Worm (Caenorhabditis elegans) whole organism, L1 larva: ENCODE measurements around the gene Y43F8C.9.

Source experiments
- F16B12.6 ChIP-seq: fragments of 150-350 bp; optimal IDR thresholded peaks from 2 replicates; lab custom pipeline; 2014; ENCODE audit warnings: missing biosample characterization, missing genetic modification characterization
- aha-1 ChIP-seq: fragments of 150-350 bp; optimal IDR thresholded peaks from 2 replicates; lab custom pipeline; 2014; ENCODE audit warnings: missing biosample characterization, missing genetic modification characterization
- blmp-1 ChIP-seq: fragments of 150-350 bp; optimal IDR thresholded peaks from 2 replicates; lab custom pipeline; 2014; ENCODE audit warnings: missing biosample characterization, missing genetic modification characterization
- dsc-1 ChIP-seq: sonication (generic microtip); optimal IDR thresholded peaks from 2 replicates; lab custom pipeline; 2016; ENCODE audit warnings: mild to moderate bottlenecking, missing genetic modification characterization, missing compliant biosample characterization
- efl-1 ChIP-seq, 4 experiments: fragments of 150-350 bp; optimal IDR thresholded peaks in 3 of 4; peaks in 1 of 4; 1 replicate in 1 of 4; 2 replicates in 3 of 4; lab custom pipeline; 2014; ENCODE audit warnings: missing biosample characterization in 2 of 4, missing genetic modification characterization in 2 of 4, missing genetic modification reagents in 2 of 4
- efl-3 ChIP-seq: fragments of 200-800 bp; sonication (Bioruptor generic); optimal IDR thresholded peaks from 2 replicates; lab custom pipeline; 2018; ENCODE audit warnings: mild to moderate bottlenecking, missing genetic modification characterization, missing compliant biosample characterization
- elt-2 ChIP-seq: sonication (generic microtip); optimal IDR thresholded peaks from 2 replicates; lab custom pipeline; 2016; ENCODE audit warnings: missing genetic modification characterization, mild to moderate bottlenecking, inconsistent platforms, missing compliant biosample characterization, missing genetic modification reagents
- elt-3 ChIP-seq, 6 experiments: fragments of 150-350 bp in 1 of 6; sonication (generic microtip); optimal IDR thresholded peaks; 2 replicates each; lab custom pipeline; 2017 to 2018; ENCODE audit warnings: missing biosample characterization in 6 of 6, missing genetic modification characterization in 6 of 6, inconsistent platforms in 1 of 6
- ets-5 ChIP-seq: fragments of 200-800 bp; sonication (Bioruptor generic); IDR thresholded peaks from 2 replicates; pipeline ENCODE4 v1.3.6; 2022; ENCODE audit warnings: missing genetic modification characterization, missing compliant biosample characterization
- fkh-10 ChIP-seq: sonication (generic microtip); optimal IDR thresholded peaks from 2 replicates; lab custom pipeline; 2017; ENCODE audit warnings: missing biosample characterization, missing genetic modification reagents, missing genetic modification characterization
- fkh-8 ChIP-seq: sonication (generic microtip); optimal IDR thresholded peaks from 2 replicates; lab custom pipeline; 2016; ENCODE audit warnings: mild to moderate bottlenecking, missing genetic modification characterization, missing compliant biosample characterization
- hlh-17 ChIP-seq: fragments of 200-800 bp; sonication (Bioruptor generic); optimal IDR thresholded peaks from 2 replicates; lab custom pipeline; 2018; ENCODE audit warnings: missing genetic modification characterization, mild to moderate bottlenecking, missing compliant biosample characterization, moderate library complexity, borderline replicate concordance
- hlh-4 ChIP-seq: sonication (generic microtip); optimal IDR thresholded peaks from 2 replicates; lab custom pipeline; 2016; ENCODE audit warnings: mild to moderate bottlenecking, missing genetic modification characterization, missing compliant biosample characterization
- hpl-2 ChIP-seq: fragments of 150-350 bp; optimal IDR thresholded peaks from 2 replicates; lab custom pipeline; 2014; ENCODE audit warnings: missing biosample characterization, missing genetic modification reagents, missing genetic modification characterization
- lin-14 ChIP-seq: fragments of 200-800 bp; sonication (Bioruptor generic); optimal IDR thresholded peaks from 2 replicates; lab custom pipeline; 2018; ENCODE audit warnings: mild to moderate bottlenecking, missing genetic modification characterization, moderate library complexity, missing compliant biosample characterization
- lin-15B ChIP-seq: fragments of 150-350 bp; sonication (generic microtip); optimal IDR thresholded peaks from 3 replicates; lab custom pipeline; 2014; ENCODE audit warnings: missing biosample characterization, missing genetic modification characterization
- lin-35 ChIP-seq, 2 experiments: fragments of 150-350 bp; optimal IDR thresholded peaks; 2 replicates each; lab custom pipeline; 2014; ENCODE audit warnings: missing biosample characterization in 2 of 2, missing genetic modification characterization in 2 of 2, missing genetic modification reagents in 2 of 2
- lsy-2 ChIP-seq, 2 experiments: fragments of 150-350 bp; optimal IDR thresholded peaks; 2 replicates each; lab custom pipeline; 2014; ENCODE audit warnings: missing biosample characterization in 2 of 2, missing genetic modification characterization in 2 of 2
- mab-9 ChIP-seq: fragments of 200-800 bp; sonication (Bioruptor generic); IDR thresholded peaks from 2 replicates; pipeline ENCODE4 v1.3.6; 2022; ENCODE audit warnings: missing genetic modification reagents, missing genetic modification characterization, missing compliant biosample characterization
- nhr-11 ChIP-seq: fragments of 150-350 bp; optimal IDR thresholded peaks from 2 replicates; lab custom pipeline; 2014; ENCODE audit warnings: missing biosample characterization, missing genetic modification characterization
- nhr-19 ChIP-seq: fragments of 200-800 bp; sonication (Bioruptor generic); conservative IDR thresholded peaks from 2 replicates; pipeline ENCODE4 v1.3.6; 2022; ENCODE audit warnings: missing genetic modification characterization, missing compliant biosample characterization
- nhr-20 ChIP-seq: sonication (generic microtip); optimal IDR thresholded peaks from 2 replicates; lab custom pipeline; 2016; ENCODE audit warnings: mild to moderate bottlenecking, missing genetic modification characterization, missing compliant biosample characterization
- nhr-71 ChIP-seq: sonication (generic microtip); optimal IDR thresholded peaks from 2 replicates; lab custom pipeline; 2016; ENCODE audit warnings: mild to moderate bottlenecking, missing genetic modification characterization, moderate library complexity, missing compliant biosample characterization
- nhr-76 ChIP-seq: sonication (generic microtip); optimal IDR thresholded peaks from 2 replicates; lab custom pipeline; 2017; ENCODE audit warnings: missing biosample characterization, missing genetic modification characterization
- nhr-85 ChIP-seq: sonication (generic microtip); peaks from one replicate; lab custom pipeline; 2016; ENCODE audit warnings: missing genetic modification characterization, inconsistent platforms, missing compliant biosample characterization
- nhr-90 ChIP-seq: sonication (generic microtip); optimal IDR thresholded peaks from 2 replicates; lab custom pipeline; 2016; ENCODE audit warnings: mild to moderate bottlenecking, missing genetic modification characterization, missing compliant biosample characterization; ENCODE audit not compliant: poor library complexity
- pag-3 ChIP-seq: sonication (generic microtip); optimal IDR thresholded peaks from 2 replicates; lab custom pipeline; 2017; ENCODE audit warnings: missing genetic modification characterization, mild to moderate bottlenecking, missing compliant biosample characterization, antibody characterized with exemption, borderline replicate concordance; ENCODE audit not compliant: insufficient read depth
- rnt-1 ChIP-seq: sonication (generic microtip); optimal IDR thresholded peaks from 2 replicates; lab custom pipeline; 2016; ENCODE audit warnings: mild to moderate bottlenecking, missing genetic modification characterization, moderate library complexity, missing compliant biosample characterization
- snpc-4 ChIP-seq: fragments of 150-350 bp; optimal IDR thresholded peaks from 2 replicates; lab custom pipeline; 2014; ENCODE audit warnings: missing biosample characterization, missing genetic modification characterization
- sox-4 ChIP-seq: sonication (generic microtip); optimal IDR thresholded peaks from 2 replicates; lab custom pipeline; 2016; ENCODE audit warnings: missing genetic modification characterization, missing compliant biosample characterization
- tbx-2 ChIP-seq: sonication (generic microtip); optimal IDR thresholded peaks from 2 replicates; lab custom pipeline; 2016; ENCODE audit warnings: missing genetic modification characterization, missing compliant biosample characterization
- tlp-1 ChIP-seq: fragments of 150-350 bp; optimal IDR thresholded peaks from 2 replicates; lab custom pipeline; 2014; ENCODE audit warnings: missing biosample characterization, missing genetic modification characterization
- unc-130 ChIP-seq: fragments of 150-350 bp; optimal IDR thresholded peaks from 2 replicates; lab custom pipeline; 2017; ENCODE audit warnings: missing biosample characterization, missing genetic modification characterization, inconsistent platforms
- unc-30 ChIP-seq: sonication (generic microtip); optimal IDR thresholded peaks from 2 replicates; lab custom pipeline; 2017; ENCODE audit warnings: missing biosample characterization, missing genetic modification characterization
- zag-1 ChIP-seq: fragments of 150-350 bp; optimal IDR thresholded peaks from 2 replicates; lab custom pipeline; 2014; ENCODE audit warnings: missing biosample characterization, missing genetic modification characterization
- zip-4 ChIP-seq: fragments of 200-800 bp; sonication (Bioruptor generic); optimal IDR thresholded peaks from 2 replicates; lab custom pipeline; 2018; ENCODE audit warnings: mild to moderate bottlenecking, missing genetic modification characterization, moderate library complexity, missing compliant biosample characterization
- ztf-4 ChIP-seq: fragments of 150-350 bp; optimal IDR thresholded peaks from 2 replicates; lab custom pipeline; 2014; ENCODE audit warnings: missing biosample characterization, missing genetic modification characterization

The Y43F8C.9 gene

DNA sequence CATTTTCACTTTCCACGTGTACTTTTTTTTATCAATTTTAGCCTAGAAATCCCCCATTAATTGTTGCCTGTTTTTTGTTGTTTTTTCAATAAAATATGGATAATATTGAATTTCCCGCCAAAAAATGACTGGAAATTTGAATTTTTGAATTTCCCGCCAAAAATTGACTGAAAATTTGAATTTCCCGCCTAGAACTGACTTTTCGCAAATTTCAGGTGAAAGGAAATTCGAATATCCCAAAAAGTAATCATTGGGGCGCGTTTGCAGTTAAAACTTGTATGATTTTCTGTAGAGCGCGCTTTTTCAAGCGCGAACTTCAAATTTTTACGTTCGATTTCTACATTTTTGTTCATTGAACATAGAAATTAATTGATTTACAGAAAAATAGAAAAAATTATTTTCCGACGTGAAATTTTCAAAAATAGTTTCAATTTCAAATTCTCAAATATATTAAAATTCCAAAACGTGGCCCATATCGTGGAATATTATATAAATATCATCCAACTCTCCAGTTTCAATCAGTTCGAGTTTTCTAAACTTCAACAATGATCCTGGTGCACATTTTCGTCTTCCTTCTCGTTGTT, at the start of gene Y43F8C.9:
Gene Y43F8C.9, plus strand, starts transcription at position 534 of the 584 bp plus-strand sequence.
- no peak for TF ChIP-seq efl-1 (optimal IDR thresholded peaks at IDR 0.05; lab: Kevin White, UChicago)
- peak in 1 of 2 experiments; percentile 25 for TF ChIP-seq efl-1 (GFP tag; optimal IDR thresholded peaks at IDR 0.05 in 1 of 2; lab: Kevin White, UChicago)
- TF ChIP-seq nhr-20 (tag; lab: Kevin White, UChicago): no peak
- no peak for TF ChIP-seq zip-4 (GFP tag; lab: Kevin White, UChicago)
- no peak for TF ChIP-seq zag-1 (tag; lab: Kevin White, UChicago)

DNA sequence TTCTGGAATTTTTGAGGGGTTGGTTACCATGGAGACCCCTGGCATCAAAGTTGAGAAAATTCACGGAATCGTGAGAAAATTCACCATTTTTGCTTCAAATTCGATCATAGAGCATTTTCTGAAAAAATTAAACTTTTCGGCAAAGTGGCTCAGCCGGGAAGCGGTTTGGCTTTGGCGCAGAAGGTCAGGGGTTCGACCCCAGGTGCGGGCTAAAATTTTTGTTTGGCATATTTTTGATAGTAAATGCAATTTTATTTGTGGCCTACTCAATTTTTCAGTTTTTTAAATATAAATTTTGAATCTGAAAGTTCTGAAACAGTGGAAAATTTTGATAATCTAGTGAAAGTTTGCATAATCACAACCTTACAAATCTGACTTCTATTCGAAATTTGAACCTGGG, 46.8 kb upstream of the Y43F8C.9 start:
- TF ChIP-seq tbx-2 (tag; lab: Kevin White, UChicago): no peak
- no peak for TF ChIP-seq unc-30 (tag; lab: Kevin White, UChicago)
- no peak for TF ChIP-seq lin-15B (tag; lab: Kevin White, UChicago)
- TF ChIP-seq nhr-90 (tag; lab: Kevin White, UChicago): no peak
- no peak for TF ChIP-seq rnt-1
- TF ChIP-seq fkh-10 (GFP tag; lab: Kevin White, UChicago): no peak

DNA sequence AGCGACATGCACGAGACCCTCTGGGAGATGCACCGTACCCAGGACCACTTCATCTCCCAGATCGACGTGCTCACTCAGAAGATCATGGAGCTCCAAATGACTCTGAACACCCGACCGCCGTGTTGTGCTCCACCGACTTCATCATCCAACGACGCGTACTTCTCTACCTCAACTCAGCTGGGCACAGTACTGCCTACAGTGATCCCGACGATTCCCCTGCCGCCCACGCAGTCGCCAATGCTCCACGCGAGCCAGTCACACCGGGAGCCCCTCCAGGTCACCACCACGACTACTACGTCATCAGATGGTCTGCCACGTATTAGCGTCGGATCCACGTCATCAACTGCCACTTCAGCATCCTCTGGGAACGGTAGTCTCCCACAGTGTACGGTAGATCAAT, 40.5 kb upstream of the Y43F8C.9 start:
- TF ChIP-seq snpc-4 (tag; lab: Kevin White, UChicago) (no peak), nhr-85 (tag; lab: Kevin White, UChicago) (no peak), fkh-10 (GFP tag; lab: Kevin White, UChicago) (no peak), hlh-4 (tag; lab: Kevin White, UChicago) (no peak)
- TF ChIP-seq, all 84 proteins: peak for 0

DNA sequence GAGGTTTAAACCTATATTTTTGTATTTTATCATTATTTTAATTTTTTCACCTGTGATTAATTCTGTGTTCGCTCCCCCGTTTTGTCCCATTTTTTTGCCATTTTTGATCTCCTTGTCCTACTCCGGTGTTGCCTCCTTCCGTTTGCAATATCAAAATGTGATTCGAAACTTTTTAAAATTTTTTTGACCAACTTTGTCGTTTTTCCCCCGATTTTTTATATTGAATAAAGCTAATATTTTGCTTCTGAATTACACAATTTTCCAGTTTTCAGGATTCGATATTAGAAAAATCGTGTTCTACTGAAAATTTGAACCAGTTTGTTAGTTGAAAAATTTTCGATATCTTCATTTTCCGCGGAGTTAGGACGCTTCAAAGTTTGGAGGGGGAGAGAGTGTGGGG, 40.0 kb upstream of the Y43F8C.9 start, which contains the start of gene nlp-25:
Gene nlp-25, plus strand, starts transcription at position 301 of the 400 bp plus-strand sequence.
- TF ChIP-seq mab-9 (GFP tag; lab: Robert Waterston, UW): no peak
- no peak for TF ChIP-seq lsy-2 (tag; optimal IDR thresholded peaks at IDR 0.05; lab: Kevin White, UChicago)
- TF ChIP-seq ets-5 (GFP tag; lab: Robert Waterston, UW): no peak
- TF ChIP-seq pag-3 (tag; lab: Kevin White, UChicago): no peak
- TF ChIP-seq blmp-1 (tag; lab: Kevin White, UChicago): no peak
- no peak for TF ChIP-seq dsc-1 (tag; lab: Kevin White, UChicago)
- TF ChIP-seq fkh-8 (tag; lab: Kevin White, UChicago): no peak
- TF ChIP-seq efl-3: no peak
- TF ChIP-seq ztf-4 (tag; lab: Kevin White, UChicago): no peak
- no peak for TF ChIP-seq lin-35 (GFP tag; optimal IDR thresholded peaks at IDR 0.05; lab: Kevin White, UChicago)
- no peak for TF ChIP-seq sox-4 (tag; lab: Kevin White, UChicago)
- TF ChIP-seq snpc-4 (tag; lab: Kevin White, UChicago): no peak
- TF ChIP-seq unc-130 (tag; lab: Kevin White, UChicago): no peak
- TF ChIP-seq zag-1 (tag; lab: Kevin White, UChicago): no peak
- no peak for TF ChIP-seq nhr-71
- no peak for TF ChIP-seq hpl-2 (GFP tag; lab: Kevin White, UChicago)

DNA sequence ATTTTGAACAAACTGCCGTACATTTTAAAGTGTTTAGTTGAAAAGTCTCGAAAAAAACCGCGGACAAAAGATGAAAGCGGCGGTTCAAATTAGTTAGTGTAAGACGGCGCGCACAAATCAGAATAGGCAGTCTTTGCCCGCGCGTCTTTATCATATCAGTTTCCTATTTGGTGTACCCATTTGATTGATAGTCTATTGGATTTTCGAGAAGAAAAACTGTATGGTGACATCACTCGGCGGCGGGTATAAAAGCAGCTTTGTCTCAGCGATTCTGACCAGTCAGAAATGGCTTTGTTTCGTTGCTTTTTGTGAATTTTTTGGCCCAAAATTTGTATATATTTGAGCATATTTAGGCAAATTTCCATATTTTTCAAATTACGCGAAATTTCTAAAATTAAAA, 37.2 kb upstream of the Y43F8C.9 start:
- TF ChIP-seq nhr-20 (tag; lab: Kevin White, UChicago): peak; percentile 19
- TF ChIP-seq hlh-17 (GFP tag; lab: Kevin White, UChicago): no peak
- no peak for TF ChIP-seq nhr-11 (tag; lab: Kevin White, UChicago)
- no peak for TF ChIP-seq nhr-76 (tag; lab: Kevin White, UChicago)
- no peak for TF ChIP-seq tlp-1
- TF ChIP-seq blmp-1 (tag; lab: Kevin White, UChicago): peak; percentile 48
- peak; percentile 14 for TF ChIP-seq lin-14 (GFP tag; lab: Kevin White, UChicago)
- peak in 4 of 6 experiments; percentile 3 to 74 (median 26) for TF ChIP-seq elt-3 (tag; optimal IDR thresholded peaks at IDR 0.05; lab: Kevin White, UChicago)
- peak; percentile 84 for TF ChIP-seq nhr-85 (tag; lab: Kevin White, UChicago)
- no peak for TF ChIP-seq F16B12.6 (tag; lab: Kevin White, UChicago)
- TF ChIP-seq nhr-19 (GFP tag; lab: Robert Waterston, UW): peak; percentile 30
- no peak for TF ChIP-seq elt-2
- no peak for TF ChIP-seq aha-1 (tag; lab: Kevin White, UChicago)
